Worm (Caenorhabditis elegans) whole organism, L2 larva: ENCODE results near the gene rpb-12.
"Not testable (repeated sequence)": the region's sequence is repeated elsewhere in the genome, so short reads cannot be mapped to it uniquely, and the experiment has no call there.

Source experiments
- R02D3.7 ChIP-seq: fragments of 150-350 bp; optimal IDR thresholded peaks from 2 replicates; lab custom pipeline; 2014; ENCODE audit warnings: missing biosample characterization, missing genetic modification characterization
- blmp-1 ChIP-seq: sonication (generic microtip); optimal IDR thresholded peaks from 2 replicates; lab custom pipeline; 2017; ENCODE audit warnings: missing genetic modification characterization, mild to moderate bottlenecking, missing compliant biosample characterization, antibody characterized with exemption, moderate library complexity; ENCODE audit not compliant: insufficient read depth
- elt-3 ChIP-seq: sonication (generic microtip); optimal IDR thresholded peaks from 2 replicates; lab custom pipeline; 2017; ENCODE audit warnings: missing biosample characterization, missing genetic modification characterization
- fos-1 ChIP-seq: fragments of 150-350 bp; optimal IDR thresholded peaks from 2 replicates; lab custom pipeline; 2014; ENCODE audit warnings: missing biosample characterization, missing genetic modification characterization
- mab-5 ChIP-seq: fragments of 150-350 bp; optimal IDR thresholded peaks from 2 replicates; lab custom pipeline; 2014; ENCODE audit warnings: missing biosample characterization, missing genetic modification characterization
- mdl-1 ChIP-seq, 2 experiments: fragments of 150-350 bp in 1 of 2; sonication (generic microtip) in 1 of 2; optimal IDR thresholded peaks; 2 replicates each; lab custom pipeline; 2017; ENCODE audit warnings: missing biosample characterization in 2 of 2, missing genetic modification characterization in 2 of 2
- nhr-11 ChIP-seq: fragments of 150-350 bp; optimal IDR thresholded peaks from 2 replicates; lab custom pipeline; 2014; ENCODE audit warnings: missing biosample characterization, missing genetic modification characterization
- nhr-237 ChIP-seq: fragments of 150-350 bp; optimal IDR thresholded peaks from 2 replicates; lab custom pipeline; 2014; ENCODE audit warnings: missing biosample characterization, missing genetic modification characterization
- nhr-77 ChIP-seq: fragments of 150-350 bp; optimal IDR thresholded peaks from 2 replicates; lab custom pipeline; 2014; ENCODE audit warnings: missing biosample characterization, missing genetic modification characterization
- skn-1 ChIP-seq: sonication (generic microtip); optimal IDR thresholded peaks from 2 replicates; lab custom pipeline; 2017; ENCODE audit warnings: missing biosample characterization, missing genetic modification characterization
- snpc-4 ChIP-seq: fragments of 150-350 bp; optimal IDR thresholded peaks from 2 replicates; lab custom pipeline; 2014; ENCODE audit warnings: missing biosample characterization, missing genetic modification characterization
- unc-39 ChIP-seq: fragments of 150-350 bp; optimal IDR thresholded peaks from 2 replicates; lab custom pipeline; 2014; ENCODE audit warnings: missing biosample characterization, missing genetic modification characterization
- unc-62 ChIP-seq: fragments of 150-350 bp; optimal IDR thresholded peaks from 2 replicates; lab custom pipeline; 2014; ENCODE audit warnings: missing biosample characterization, missing genetic modification reagents, missing genetic modification characterization
- zag-1 ChIP-seq: fragments of 150-350 bp; optimal IDR thresholded peaks from 2 replicates; lab custom pipeline; 2014; ENCODE audit warnings: missing biosample characterization, missing genetic modification characterization

- TF ChIP-seq mdl-1 (tag; optimal IDR thresholded peaks at IDR 0.05; lab: Kevin White, UChicago); unc-39; nhr-11 (tag; lab: Kevin White, UChicago); R02D3.7 (tag; lab: Kevin White, UChicago); skn-1 (tag; lab: Kevin White, UChicago); unc-62 (GFP tag; lab: Kevin White, UChicago); fos-1 (tag; lab: Kevin White, UChicago); nhr-237 (tag; lab: Kevin White, UChicago); elt-3 (tag; lab: Kevin White, UChicago); nhr-77; snpc-4; zag-1 (tag; lab: Kevin White, UChicago); mab-5; blmp-1 (tag; lab: Kevin White, UChicago): not testable (repeated sequence)
Observed at ce11 chrIV:9194524-9194923, 47.9 kb upstream of the rpb-12 start, which contains the start of gene C46C2.7.
